Fruit fly (Drosophila melanogaster) whole organism: ENCODE data around the gene CG42359.

Experiments used
- Dll ChIP-seq: fragments of >200 bp; optimal IDR thresholded peaks from 2 replicates; lab custom pipeline; 2017
- EcR ChIP-seq, 2 experiments: fragments of >200 bp; optimal IDR thresholded peaks; 2 replicates each; lab custom pipeline; 2017; ENCODE audit warnings: missing biosample characterization in 2 of 2, missing genetic modification characterization in 2 of 2, missing genetic modification reagents in 2 of 2
- pan ChIP-seq: fragments of >200 bp; optimal IDR thresholded peaks from 2 replicates; lab custom pipeline; 2017
- psq ChIP-seq: fragments of >200 bp; optimal IDR thresholded peaks from 2 replicates; lab custom pipeline; 2017
- usp ChIP-seq: fragments of >200 bp; optimal IDR thresholded peaks from 2 replicates; lab custom pipeline; 2017; ENCODE audit warnings: missing biosample characterization, missing genetic modification characterization, mixed read lengths

DNA sequence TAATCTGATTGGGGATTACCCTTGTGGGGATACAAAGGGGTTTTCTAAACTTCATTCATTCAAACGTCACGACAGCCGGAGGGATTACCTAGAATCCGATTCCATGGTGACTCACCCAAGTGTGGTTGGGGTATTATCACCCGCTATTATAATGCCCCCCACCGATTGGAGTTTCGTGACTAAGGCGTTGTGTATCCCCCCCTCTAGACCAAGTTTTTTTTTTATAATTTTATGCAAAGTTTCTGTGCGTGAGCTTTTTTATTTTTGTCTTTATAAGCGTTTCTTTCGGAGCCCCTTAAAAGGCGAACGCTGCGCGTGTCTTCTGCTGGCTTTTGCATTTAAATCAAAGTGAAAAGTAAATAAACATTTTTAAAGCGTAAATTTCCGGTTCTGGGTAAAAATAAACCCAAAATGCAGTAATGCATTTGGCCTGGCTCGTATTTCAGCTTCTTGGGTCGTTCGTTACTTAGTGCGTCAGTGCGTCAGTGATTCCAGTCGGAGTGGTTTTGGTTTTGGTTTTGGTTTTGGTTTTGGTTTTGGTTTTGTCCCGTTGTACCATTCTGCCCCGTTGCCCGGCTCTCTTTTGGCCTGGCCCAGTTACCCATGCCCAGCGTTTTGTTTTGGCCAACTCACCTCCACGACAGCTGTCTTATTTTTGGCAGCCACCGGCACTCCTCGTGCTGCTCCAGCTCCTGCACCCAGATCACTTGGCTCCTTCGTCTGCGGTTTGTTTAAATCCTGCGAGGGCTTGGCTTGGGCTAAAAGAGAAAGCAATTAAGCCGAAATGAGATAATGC lies 11.0 kb downstream of the CG42359 start:
- TF ChIP-seq EcR (GFP tag; optimal IDR thresholded peaks at IDR 0.05; lab: Kevin White, UChicago) (no peak), Dll (lab: Kevin White, UChicago) (no peak), pan (lab: Kevin White, UChicago) (no peak), usp (GFP tag; lab: Kevin White, UChicago) (no peak), psq (lab: Kevin White, UChicago) (no peak)
